Worm (Caenorhabditis elegans): ENCODE measurements around the gene C52B9.10.

C52B9.10 gene

ce11 chrX:4256761-4257160, 17.0 kb upstream of the C52B9.10 start, which contains the start of gene srv-6:
Gene srv-6, plus strand, starts transcription at chrX:4257061.
- TF ChIP-seq ces-1 (GFP tag; optimal IDR thresholded peaks at IDR 0.05) (no peak), ztf-11 (tag; optimal IDR thresholded peaks at IDR 0.05) (no peak), zip-8 (tag; optimal IDR thresholded peaks at IDR 0.05) (no peak), blmp-1 (tag; optimal IDR thresholded peaks at IDR 0.05) (no peak), mls-2 (tag; optimal IDR thresholded peaks at IDR 0.05) (no peak), sptf-1 (tag; optimal IDR thresholded peaks at IDR 0.05) (no peak), unc-39 (tag; optimal IDR thresholded peaks at IDR 0.05) (no peak), ceh-83 (GFP tag; optimal IDR thresholded peaks at IDR 0.05) (no peak)

- TF ChIP-seq lin-13 (tag; optimal IDR thresholded peaks at IDR 0.05) = peak; percentile 51
- peak; percentile 8 for TF ChIP-seq mep-1 (tag; optimal IDR thresholded peaks at IDR 0.05)
- TF ChIP-seq pha-4 (tag; optimal IDR thresholded peaks at IDR 0.05) = peak; percentile 65
- no peak for TF ChIP-seq M03D4.4 (tag; optimal IDR thresholded peaks at IDR 0.05)
Measured at ce11 chrX:4260297-4260696, 13.4 kb upstream of the C52B9.10 start, which contains the start of gene C52B9.4. Gene C52B9.4, plus strand, starts transcription at chrX:4260652.

- TF ChIP-seq zip-8 (tag; optimal IDR thresholded peaks at IDR 0.05) (no peak), hlh-1 (tag; optimal IDR thresholded peaks at IDR 0.05) (no peak), nhr-237 (tag; optimal IDR thresholded peaks at IDR 0.05) (no peak), ceh-43 (GFP tag; optimal IDR thresholded peaks at IDR 0.05) (no peak), nhr-28 (tag; optimal IDR thresholded peaks at IDR 0.05) (no peak), elt-3 (tag; optimal IDR thresholded peaks at IDR 0.05) (no peak), pha-4 (tag; optimal IDR thresholded peaks at IDR 0.05) (no peak), blmp-1 (tag; optimal IDR thresholded peaks at IDR 0.05) (no peak), drap-1 (GFP tag; optimal IDR thresholded peaks at IDR 0.05) (no peak), nhr-76 (tag; optimal IDR thresholded peaks at IDR 0.05) (no peak), mls-2 (tag; optimal IDR thresholded peaks at IDR 0.05) (no peak), cnd-1 (tag; optimal IDR thresholded peaks at IDR 0.05) (no peak), unc-62 (GFP tag; optimal IDR thresholded peaks at IDR 0.05) (no peak), elt-1 (tag; optimal IDR thresholded peaks at IDR 0.05; ENCODE audit: borderline replicate concordance, insufficient read depth) (no peak)
Measured at ce11 chrX:4263820-4264219, 9.9 kb upstream of the C52B9.10 start.

ce11 chrX:4265283-4265907, 8.3 kb upstream of the C52B9.10 start, which contains the start of gene coel-1:
Gene coel-1, plus strand, starts transcription at chrX:4265663.
- TF ChIP-seq hlh-1 (tag; optimal IDR thresholded peaks at IDR 0.05) = peak; percentile 72
- no peak for TF ChIP-seq lin-13 (tag; optimal IDR thresholded peaks at IDR 0.05)
- peak; percentile 8 for TF ChIP-seq cnd-1 (tag; optimal IDR thresholded peaks at IDR 0.05)
- TF ChIP-seq nhr-2 (tag; optimal IDR thresholded peaks at IDR 0.05) = no peak
- TF ChIP-seq blmp-1 (tag; optimal IDR thresholded peaks at IDR 0.05) = peak; percentile 20
- no peak for TF ChIP-seq ceh-83 (GFP tag; optimal IDR thresholded peaks at IDR 0.05)
- no peak for TF ChIP-seq elt-1 (tag; optimal IDR thresholded peaks at IDR 0.05; ENCODE audit: borderline replicate concordance, insufficient read depth)
- TF ChIP-seq mep-1 (tag; optimal IDR thresholded peaks at IDR 0.05) = no peak
- no peak for TF ChIP-seq nhr-237 (tag; optimal IDR thresholded peaks at IDR 0.05)
- no peak for TF ChIP-seq snpc-4 (tag; optimal IDR thresholded peaks at IDR 0.05)
- TF ChIP-seq ceh-39 (tag; optimal IDR thresholded peaks at IDR 0.05) = no peak
- TF ChIP-seq flh-1 (GFP tag; optimal IDR thresholded peaks at IDR 0.05) = no peak
- TF ChIP-seq pha-4 (tag; optimal IDR thresholded peaks at IDR 0.05) = no peak
- TF ChIP-seq nhr-76 (tag; optimal IDR thresholded peaks at IDR 0.05) = no peak
- TF ChIP-seq nhr-28 (tag; optimal IDR thresholded peaks at IDR 0.05) = no peak
- TF ChIP-seq ces-1 (GFP tag; optimal IDR thresholded peaks at IDR 0.05) = peak; percentile 71
- TF ChIP-seq lsy-2 (tag; optimal IDR thresholded peaks at IDR 0.05) = peak; percentile 36
- no peak for TF ChIP-seq ceh-43 (GFP tag; optimal IDR thresholded peaks at IDR 0.05)
- TF ChIP-seq elt-3 (tag; optimal IDR thresholded peaks at IDR 0.05) = no peak
- no peak for TF ChIP-seq bed-3 (GFP tag; optimal IDR thresholded peaks at IDR 0.05)
- TF ChIP-seq mab-5 (tag; optimal IDR thresholded peaks at IDR 0.05) = no peak
- no peak for TF ChIP-seq ztf-11 (tag; optimal IDR thresholded peaks at IDR 0.05)
- no peak for TF ChIP-seq nhr-12 (tag; optimal IDR thresholded peaks at IDR 0.05)
- peak; percentile 31 for TF ChIP-seq sptf-1 (tag; optimal IDR thresholded peaks at IDR 0.05)
- TF ChIP-seq sem-2 (GFP tag; optimal IDR thresholded peaks at IDR 0.05) = peak; percentile 3
- TF ChIP-seq drap-1 (GFP tag; optimal IDR thresholded peaks at IDR 0.05) = peak; percentile 16
- no peak for TF ChIP-seq tbx-8 (GFP tag; optimal IDR thresholded peaks at IDR 0.05)
- TF ChIP-seq unc-120 (tag; optimal IDR thresholded peaks at IDR 0.05; ENCODE audit: poor library complexity, severe bottlenecking) = peak; percentile 65
- peak; percentile 67 for TF ChIP-seq unc-62 (GFP tag; optimal IDR thresholded peaks at IDR 0.05)
- peak; percentile 86 for TF ChIP-seq ham-2 (GFP tag; optimal IDR thresholded peaks at IDR 0.05)
- no peak for TF ChIP-seq lin-32 (GFP tag; optimal IDR thresholded peaks at IDR 0.05)
- no peak for TF ChIP-seq unc-39 (tag; optimal IDR thresholded peaks at IDR 0.05)
- no peak for TF ChIP-seq M03D4.4 (tag; optimal IDR thresholded peaks at IDR 0.05)
- TF ChIP-seq zip-8 (tag; optimal IDR thresholded peaks at IDR 0.05) = no peak
- peak; percentile 28 for TF ChIP-seq mls-2 (tag; optimal IDR thresholded peaks at IDR 0.05)

Measured in whole organism, mixed stage, embryonic.